Fruit fly (Drosophila melanogaster): ENCODE data around the gene rdgA.
A peak's percentile ranks its signal among the peaks of the same experiment; 100 is the strongest.

rdgA gene

DNA sequence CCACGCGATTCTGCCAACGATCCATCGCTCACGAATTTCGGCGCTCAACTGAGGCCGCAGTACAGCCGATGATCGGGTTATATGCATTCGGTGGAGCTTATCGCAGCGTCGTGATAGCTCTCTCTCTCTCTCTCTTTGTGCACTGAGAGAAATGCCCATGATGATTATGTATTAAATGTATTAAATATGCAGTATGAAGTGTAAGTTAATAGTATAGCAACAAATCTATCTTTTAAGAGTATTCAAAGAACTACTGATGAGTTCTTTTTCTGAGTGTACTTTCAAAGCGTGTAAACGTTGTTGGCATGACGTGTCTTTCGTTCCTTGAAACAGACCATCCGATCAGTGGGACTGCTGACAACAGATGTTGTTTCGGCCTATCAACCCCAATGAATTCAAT is 67.3 kb downstream of the rdgA start, which contains the start of gene CG10962 (continued):
- TF ChIP-seq fu2 (GFP tag; optimal IDR thresholded peaks at IDR 0.05) (peak; percentile 23), CG15073 (GFP tag; optimal IDR thresholded peaks at IDR 0.05) (no peak), ato (GFP tag; IDR thresholded peaks at IDR 0.05; ENCODE audit: partially characterized antibody) (no peak), CG9932 (GFP tag; IDR thresholded peaks at IDR 0.05) (peak; percentile 67), wek (GFP tag; optimal IDR thresholded peaks at IDR 0.05) (no peak), CG2129 (GFP tag; IDR thresholded peaks at IDR 0.05; ENCODE audit: partially characterized antibody) (no peak), ken (GFP tag; IDR thresholded peaks at IDR 0.05) (peak; percentile 71), CG33213 (GFP tag; optimal IDR thresholded peaks at IDR 0.05) (no peak), kah (GFP tag; optimal IDR thresholded peaks at IDR 0.05) (peak; percentile 5), CG15479 (GFP tag; optimal IDR thresholded peaks at IDR 0.05) (no peak), Dp (GFP tag; optimal IDR thresholded peaks at IDR 0.05) (no peak), Pdp1 (GFP tag; optimal IDR thresholded peaks at IDR 0.05) (peak; percentile 66 to 69), CG6689 (GFP tag; IDR thresholded peaks at IDR 0.05) (peak; percentile 75), CG4730 (GFP tag; IDR thresholded peaks at IDR 0.05) (no peak), crol (GFP tag; IDR thresholded peaks at IDR 0.05) (no peak), tll (GFP tag; optimal IDR thresholded peaks at IDR 0.05) (no peak), grn (GFP tag; optimal IDR thresholded peaks at IDR 0.05) (peak; percentile 37), ase (GFP tag; IDR thresholded peaks at IDR 0.05) (peak; percentile 66; the same call in 2 of the 3 replicates), Hsf (GFP tag; optimal IDR thresholded peaks at IDR 0.05) (peak; percentile 46), CG10431 (GFP tag; optimal IDR thresholded peaks at IDR 0.05) (no peak), CG32772 (GFP tag; IDR thresholded peaks at IDR 0.05) (peak; percentile 69), slp2 (GFP tag; optimal IDR thresholded peaks at IDR 0.05) (peak; percentile 18), CG17568 (GFP tag; optimal IDR thresholded peaks at IDR 0.05) (no peak), gro (GFP tag; optimal IDR thresholded peaks at IDR 0.05) (peak; percentile 56), dan (GFP tag; IDR thresholded peaks at IDR 0.05) (no peak), Nf-YA (GFP tag; IDR thresholded peaks at IDR 0.05) (peak; percentile 44; the same call in 1 of the 2 replicates), schlank (tag; optimal IDR thresholded peaks at IDR 0.05) (peak; percentile 43), pum (GFP tag; optimal IDR thresholded peaks at IDR 0.05) (peak; percentile 28), CG18764 (GFP tag; optimal IDR thresholded peaks at IDR 0.05) (no peak), Hmx (GFP tag; optimal IDR thresholded peaks at IDR 0.05) (peak; percentile 14), nerfin-1 (tag; optimal IDR thresholded peaks at IDR 0.05) (no peak), CG6254 (GFP tag; optimal IDR thresholded peaks at IDR 0.05) (no peak), CG8359 (GFP tag; optimal IDR thresholded peaks at IDR 0.05; ENCODE audit: borderline replicate concordance) (peak; percentile 27), Med (GFP tag) (peak; percentile 94), CkIIα-i1 (GFP tag; IDR thresholded peaks at IDR 0.05) (no peak), pan (optimal IDR thresholded peaks at IDR 0.05) (no peak), pan (GFP tag; optimal IDR thresholded peaks at IDR 0.05 in 1 of 2, IDR thresholded peaks at IDR 0.05 in 1 of 2) (peak in 1 of 2 experiments; percentile 63), CG15269 (tag; optimal IDR thresholded peaks at IDR 0.05) (peak; percentile 74), TFAM (GFP tag; optimal IDR thresholded peaks at IDR 0.05) (no peak), Lhr (GFP tag; optimal IDR thresholded peaks at IDR 0.05) (no peak), CG11093 (GFP tag; IDR thresholded peaks at IDR 0.05) (no peak), sr (GFP tag; IDR thresholded peaks at IDR 0.05) (no peak), Atf3 (GFP tag; optimal IDR thresholded peaks at IDR 0.05) (peak; percentile 4), Ptx1 (GFP tag; IDR thresholded peaks at IDR 0.05) (peak; percentile 69), Hey (tag; optimal IDR thresholded peaks at IDR 0.05) (no peak), ap (GFP tag; IDR thresholded peaks at IDR 0.05) (peak; percentile 48), gcm (GFP tag; optimal IDR thresholded peaks at IDR 0.05) (no peak), slou (GFP tag; optimal IDR thresholded peaks at IDR 0.05) (peak; percentile 8), dmrt99B (tag; optimal IDR thresholded peaks at IDR 0.05) (peak; percentile 80), unc-4 (GFP tag; IDR thresholded peaks at IDR 0.05; ENCODE audit: partially characterized antibody) (no peak), CG8478 (optimal IDR thresholded peaks at IDR 0.05) (no peak)

Measured in whole organism, embryonic.